Worm (Caenorhabditis elegans): Measurements from ENCODE around the gene F41G3.5.

- TF ChIP-seq ceh-62 (tag; optimal IDR thresholded peaks at IDR 0.05) (no peak), snpc-1.2 (GFP tag; IDR thresholded peaks at IDR 0.05) (no peak), nhr-11 (tag; optimal IDR thresholded peaks at IDR 0.05) (no peak), pha-4 (GFP tag; IDR thresholded peaks at IDR 0.05) (no peak), pha-4 (tag; optimal IDR thresholded peaks at IDR 0.05) (no peak), R02D3.7 (tag; optimal IDR thresholded peaks at IDR 0.05) (no peak)
Observed at ce11 chrII:6733718-6734117, 12.8 kb upstream of the F41G3.5 start, which contains the start of gene T14B4.9.

Data from whole organism, L4 larva.